Fruit fly (Drosophila melanogaster) whole organism, embryonic: Measurements from ENCODE around the gene Pcif1.
A peak's percentile ranks its signal among the peaks of the same experiment; 100 is the strongest.

Source experiments
- B-H2 ChIP-seq: fragments of 200-800 bp; sonication (Bioruptor generic); optimal IDR thresholded peaks from 2 replicates; lab custom pipeline; 2018; ENCODE audit warnings: missing biosample characterization, mild to moderate bottlenecking, missing genetic modification characterization
- C15 ChIP-seq: fragments of 200-800 bp; sonication (Bioruptor generic); IDR thresholded peaks from 3 replicates; pipeline ENCODE4 v1.3.6; 2022; ENCODE audit warnings: missing biosample characterization, missing genetic modification characterization
- CG10267 ChIP-seq: fragments of 200-800 bp; sonication (Bioruptor generic); optimal IDR thresholded peaks from 2 replicates; lab custom pipeline; 2018; ENCODE audit warnings: missing biosample characterization, mild to moderate bottlenecking, missing genetic modification characterization, moderate library complexity
- CG10979 ChIP-seq: fragments of 200-800 bp; sonication (Bioruptor generic); optimal IDR thresholded peaks from 2 replicates; lab custom pipeline; 2018; ENCODE audit warnings: missing biosample characterization, mild to moderate bottlenecking, missing genetic modification characterization, moderate library complexity
- CG12219 ChIP-seq: fragments of 200-800 bp; sonication (Bioruptor generic); optimal IDR thresholded peaks from 3 replicates; lab custom pipeline; 2018; ENCODE audit warnings: missing biosample characterization, mild to moderate bottlenecking, missing genetic modification characterization
- CG13775 ChIP-seq: fragments of 200-800 bp; sonication (Bioruptor generic); optimal IDR thresholded peaks from 3 replicates; lab custom pipeline; 2017; ENCODE audit warnings: missing biosample characterization, mild to moderate bottlenecking, missing genetic modification characterization
- CG14710 ChIP-seq: fragments of 200-800 bp; sonication (Bioruptor generic); optimal IDR thresholded peaks from 3 replicates; lab custom pipeline; 2019; ENCODE audit warnings: missing biosample characterization, mild to moderate bottlenecking, missing genetic modification characterization, moderate library complexity
- CG1603 ChIP-seq: fragments of 200-800 bp; sonication (Bioruptor generic); optimal IDR thresholded peaks from 2 replicates; lab custom pipeline; 2019; ENCODE audit warnings: missing biosample characterization, mild to moderate bottlenecking, missing genetic modification characterization, moderate library complexity
- CG30403 ChIP-seq: fragments of 200-800 bp; sonication (Bioruptor generic); optimal IDR thresholded peaks from 3 replicates; lab custom pipeline; 2016; ENCODE audit warnings: missing biosample characterization, missing genetic modification characterization
- CG3065 ChIP-seq: fragments of 200-800 bp; sonication (Bioruptor generic); optimal IDR thresholded peaks from 2 replicates; lab custom pipeline; 2016; ENCODE audit warnings: missing biosample characterization, missing genetic modification characterization
- CG32767 ChIP-seq: fragments of 200-800 bp; sonication (Bioruptor generic); IDR thresholded peaks from 2 replicates; pipeline ENCODE4 v1.3.6; 2022; ENCODE audit warnings: missing biosample characterization, missing genetic modification characterization
- CG33557 ChIP-seq: fragments of 200-800 bp; sonication (Bioruptor generic); optimal IDR thresholded peaks from 2 replicates; lab custom pipeline; 2019; ENCODE audit warnings: missing biosample characterization, mild to moderate bottlenecking, missing genetic modification characterization, moderate library complexity
- CG34376 ChIP-seq: fragments of 200-800 bp; sonication (Bioruptor generic); optimal IDR thresholded peaks from 2 replicates; lab custom pipeline; 2018; ENCODE audit warnings: missing biosample characterization, mild to moderate bottlenecking, missing genetic modification characterization
- CG4328 ChIP-seq: fragments of 200-800 bp; sonication (Bioruptor generic); optimal IDR thresholded peaks from 3 replicates; lab custom pipeline; 2017; ENCODE audit warnings: missing biosample characterization, missing genetic modification reagents, missing genetic modification characterization
- CG6813 ChIP-seq: fragments of 200-800 bp; sonication (Bioruptor generic); optimal IDR thresholded peaks from 2 replicates; lab custom pipeline; 2017; ENCODE audit warnings: missing biosample characterization, missing genetic modification characterization, mild to moderate bottlenecking, moderate library complexity, missing genetic modification reagents
- CG7271 ChIP-seq: fragments of 200-800 bp; sonication (Bioruptor generic); optimal IDR thresholded peaks from 2 replicates; lab custom pipeline; 2018; ENCODE audit warnings: missing biosample characterization, mild to moderate bottlenecking, missing genetic modification characterization, moderate library complexity
- CG8388 ChIP-seq: fragments of 200-800 bp; sonication (Bioruptor generic); optimal IDR thresholded peaks from 2 replicates; lab custom pipeline; 2019; ENCODE audit warnings: missing biosample characterization, mild to moderate bottlenecking, missing genetic modification characterization, moderate library complexity
- CG9727 ChIP-seq: fragments of 200-800 bp; sonication (Bioruptor generic); optimal IDR thresholded peaks from 3 replicates; lab custom pipeline; 2017; ENCODE audit warnings: missing biosample characterization, mild to moderate bottlenecking, missing genetic modification characterization
- CoRest ChIP-seq: fragments of 200-800 bp; sonication (Bioruptor generic); optimal IDR thresholded peaks from 3 replicates; lab custom pipeline; 2018; ENCODE audit warnings: missing biosample characterization, mild to moderate bottlenecking, missing genetic modification characterization, moderate library complexity
- D19B ChIP-seq: fragments of 200-800 bp; sonication (Bioruptor generic); optimal IDR thresholded peaks from 2 replicates; lab custom pipeline; 2017; ENCODE audit warnings: missing biosample characterization, mild to moderate bottlenecking, missing genetic modification characterization
- Eip74EF ChIP-seq, 2 experiments: fragments of 200-800 bp in 1 of 2; fragments of >200 bp in 1 of 2; sonication (Bioruptor generic) in 1 of 2; optimal IDR thresholded peaks; 2 replicates each; lab custom pipeline; 2017 to 2019; ENCODE audit warnings: missing biosample characterization in 2 of 2, missing genetic modification characterization in 2 of 2, mild to moderate bottlenecking in 1 of 2, moderate library complexity in 1 of 2
- Ets65A ChIP-seq: fragments of 200-800 bp; sonication (Bioruptor generic); peaks from one replicate; lab custom pipeline; 2016; ENCODE audit warnings: missing biosample characterization, missing genetic modification characterization
- Gsc ChIP-seq: fragments of 200-800 bp; sonication (Bioruptor generic); IDR thresholded peaks from 2 replicates; pipeline ENCODE4 v1.3.6; 2022; ENCODE audit warnings: missing biosample characterization, missing genetic modification characterization
- HLHmδ ChIP-seq: fragments of 200-800 bp; sonication (Bioruptor generic); optimal IDR thresholded peaks from 2 replicates; lab custom pipeline; 2018; ENCODE audit warnings: missing biosample characterization, mild to moderate bottlenecking, missing genetic modification characterization, moderate library complexity
- Kr ChIP-seq: fragments of 200-800 bp; sonication (Bioruptor generic); optimal IDR thresholded peaks from 2 replicates; lab custom pipeline; 2017; ENCODE audit warnings: missing biosample characterization, mild to moderate bottlenecking, missing genetic modification characterization
- Max ChIP-seq: fragments of 200-800 bp; sonication (Bioruptor generic); optimal IDR thresholded peaks from 2 replicates; lab custom pipeline; 2016; ENCODE audit warnings: missing biosample characterization, mild to moderate bottlenecking, missing genetic modification characterization
- Mrtf ChIP-seq: fragments of 200-800 bp; sonication (Bioruptor generic); IDR thresholded peaks from 3 replicates; pipeline ENCODE4 v1.3.6; 2022; ENCODE audit warnings: missing biosample characterization, missing genetic modification characterization
- Nf-YA ChIP-seq: fragments of 200-800 bp; sonication (Bioruptor generic); IDR thresholded peaks from 2 replicates; pipeline ENCODE4 v1.3.6; 2022; ENCODE audit warnings: missing biosample characterization, missing genetic modification characterization
- Nf-YB ChIP-seq: fragments of 200-800 bp; sonication (Bioruptor generic); optimal IDR thresholded peaks from 3 replicates; lab custom pipeline; 2019; ENCODE audit warnings: missing biosample characterization, mild to moderate bottlenecking, missing genetic modification characterization, moderate library complexity
- Nf-YC ChIP-seq: fragments of 200-800 bp; optimal IDR thresholded peaks from 3 replicates; lab custom pipeline; 2019; ENCODE audit warnings: missing biosample characterization, mild to moderate bottlenecking, missing genetic modification characterization, moderate library complexity
- Ssrp ChIP-seq: fragments of 200-800 bp; sonication (Bioruptor generic); optimal IDR thresholded peaks from 2 replicates; lab custom pipeline; 2018; ENCODE audit warnings: missing biosample characterization, mild to moderate bottlenecking, missing genetic modification characterization, moderate library complexity
- ato ChIP-seq: fragments of 200-800 bp; sonication (Bioruptor generic); IDR thresholded peaks from 2 replicates; pipeline ENCODE4 v1.3.6; 2022; ENCODE audit warnings: missing biosample characterization, missing genetic modification characterization; ENCODE audit not compliant: partially characterized antibody
- bigmax ChIP-seq: fragments of 200-800 bp; sonication (Bioruptor generic); optimal IDR thresholded peaks from 2 replicates; lab custom pipeline; 2018; ENCODE audit warnings: missing biosample characterization, mild to moderate bottlenecking, missing genetic modification characterization
- chm ChIP-seq: fragments of 200-800 bp; sonication (Bioruptor generic); IDR thresholded peaks from 2 replicates; pipeline ENCODE4 v1.3.6; 2022; ENCODE audit warnings: missing biosample characterization, missing genetic modification characterization
- ci ChIP-seq: fragments of 200-800 bp; sonication (Bioruptor generic); IDR thresholded peaks from 3 replicates; pipeline ENCODE4 v1.3.6; 2022; ENCODE audit warnings: missing biosample characterization, missing genetic modification characterization
- danr ChIP-seq: fragments of 200-800 bp; sonication (Bioruptor generic); IDR thresholded peaks from 2 replicates; pipeline ENCODE4 v1.3.6; 2022; ENCODE audit warnings: missing biosample characterization, missing genetic modification characterization
- fd64A ChIP-seq: fragments of 200-800 bp; sonication (Bioruptor generic); optimal IDR thresholded peaks from 3 replicates; lab custom pipeline; 2018; ENCODE audit warnings: missing biosample characterization, mild to moderate bottlenecking, missing genetic modification characterization
- insv ChIP-seq, 2 experiments: fragments of 200-800 bp; sonication (Bioruptor generic); optimal IDR thresholded peaks; 3 replicates each; lab custom pipeline; 2016 to 2018; ENCODE audit warnings: missing biosample characterization in 2 of 2, missing genetic modification characterization in 2 of 2
- kni ChIP-seq: fragments of 200-800 bp; sonication (Bioruptor generic); optimal IDR thresholded peaks from 3 replicates; lab custom pipeline; 2017; ENCODE audit warnings: mild to moderate bottlenecking, missing biosample characterization, missing genetic modification reagents, missing genetic modification characterization
- lilli ChIP-seq: fragments of 200-800 bp; sonication (Bioruptor generic); optimal IDR thresholded peaks from 3 replicates; lab custom pipeline; 2016; ENCODE audit warnings: missing biosample characterization, missing genetic modification characterization
- otp ChIP-seq: fragments of 200-800 bp; sonication (Bioruptor generic); IDR thresholded peaks from 3 replicates; pipeline ENCODE4, ENCODE4 v1.3.6; 2022; ENCODE audit warnings: missing biosample characterization, missing genetic modification characterization
- phol ChIP-seq: fragments of 200-800 bp; sonication (Bioruptor generic); optimal IDR thresholded peaks from 3 replicates; lab custom pipeline; 2018; ENCODE audit warnings: missing biosample characterization, mild to moderate bottlenecking, missing genetic modification characterization, moderate library complexity
- prd ChIP-seq, 3 experiments: fragments of >200 bp in 2 of 3; fragments of 200-800 bp in 1 of 3; sonication (Bioruptor generic) in 1 of 3; optimal IDR thresholded peaks in 2 of 3; IDR thresholded peaks in 1 of 3; 2 replicates in 2 of 3; 3 replicates in 1 of 3; pipeline versions ENCODE4 v1.3.6 to Lab custom; 2017 to 2022; ENCODE audit warnings: missing biosample characterization in 1 of 3, missing genetic modification characterization in 1 of 3
- seq ChIP-seq: fragments of 200-800 bp; sonication (Bioruptor generic); IDR thresholded peaks from 2 replicates; pipeline ENCODE4 v1.3.6; 2022; ENCODE audit warnings: missing biosample characterization, missing genetic modification characterization
- so ChIP-seq: fragments of 200-800 bp; sonication (Bioruptor generic); IDR thresholded peaks from 3 replicates; pipeline ENCODE4 v1.3.6; 2022; ENCODE audit warnings: missing biosample characterization, missing genetic modification characterization
- tll ChIP-seq, 2 experiments: fragments of 200-800 bp in 1 of 2; fragments of >200 bp in 1 of 2; sonication (Bioruptor generic) in 1 of 2; optimal IDR thresholded peaks; 2 replicates each; lab custom pipeline; 2017 to 2019; ENCODE audit warnings: missing biosample characterization in 2 of 2, missing genetic modification characterization in 2 of 2, mild to moderate bottlenecking in 1 of 2, moderate library complexity in 1 of 2
- ttk ChIP-seq: fragments of 200-800 bp; sonication (Bioruptor generic); IDR thresholded peaks from 2 replicates; pipeline ENCODE4 v2.1.2; 2022; ENCODE audit warnings: missing biosample characterization, missing genetic modification characterization
- wek ChIP-seq: fragments of 200-800 bp; sonication (Bioruptor generic); optimal IDR thresholded peaks from 3 replicates; lab custom pipeline; 2018; ENCODE audit warnings: missing biosample characterization, mild to moderate bottlenecking, missing genetic modification characterization, moderate library complexity
- zen ChIP-seq: fragments of 200-800 bp; sonication (Bioruptor generic); optimal IDR thresholded peaks from 3 replicates; lab custom pipeline; 2018; ENCODE audit warnings: missing biosample characterization, mild to moderate bottlenecking, missing genetic modification characterization, moderate library complexity

Pcif1 gene

dm6 chr3L:20792693-20793092 is 6.7 kb upstream of the Pcif1 start, which contains the start of gene Six4 (continued):
- TF ChIP-seq zen (tag; lab: Kevin White, UChicago) (peak; percentile 28), ci (GFP tag; lab: Robert Waterston, UW) (peak; percentile 59; the same call in 2 of the 3 replicates), CG10267 (tag; lab: Kevin White, UChicago) (peak; percentile 12), CG33557 (GFP tag; lab: Kevin White, UChicago) (peak; percentile 63), D19B (GFP tag; lab: Kevin White, UChicago) (no peak), seq (peak; percentile 89), insv (GFP tag; optimal IDR thresholded peaks at IDR 0.05; lab: Kevin White, UChicago) (peak in 1 of 2 experiments; percentile 21), HLHmδ (peak; percentile 96), Max (GFP tag; lab: Kevin White, UChicago) (no peak), CG4328 (GFP tag; lab: Kevin White, UChicago) (peak; percentile 7), prd (optimal IDR thresholded peaks at IDR 0.05; lab: Kevin White, UChicago) (no peak), prd (GFP tag; IDR thresholded peaks at IDR 0.05; lab: Robert Waterston, UW) (0 out of 3 replicates have a peak, but pooled peaks have one; percentile 28), C15 (GFP tag; lab: Robert Waterston, UW) (no peak), fd64A (GFP tag; lab: Kevin White, UChicago) (peak; percentile 43), kni (peak; percentile 54), Nf-YB (GFP tag; lab: Kevin White, UChicago) (peak; percentile 95), phol (tag; lab: Kevin White, UChicago) (peak; percentile 56), Nf-YA (GFP tag; lab: Robert Waterston, UW) (0 out of 2 replicates have a peak, but pooled peaks have one; percentile 44), CoRest (tag; lab: Kevin White, UChicago) (peak; percentile 5), chm (GFP tag; lab: Robert Waterston, UW) (peak; percentile 62), CG3065 (GFP tag; lab: Kevin White, UChicago) (peak; percentile 97), ttk (GFP tag; lab: Robert Waterston, UW) (0 out of 2 replicates have a peak, but pooled peaks have one; percentile 50), CG8388 (GFP tag; lab: Kevin White, UChicago) (peak; percentile 27), Ssrp (tag; lab: Kevin White, UChicago) (no peak), CG12219 (peak; percentile 15), CG14710 (tag; lab: Kevin White, UChicago) (peak; percentile 24), CG10979 (peak; percentile 13), CG7271 (peak; percentile 72), ato (no peak), CG6813 (peak; percentile 49), tll (GFP tag; optimal IDR thresholded peaks at IDR 0.05; lab: Kevin White, UChicago) (peak in 1 of 2 experiments; percentile 2), danr (GFP tag; lab: Robert Waterston, UW) (no peak), Ets65A (GFP tag; lab: Kevin White, UChicago) (peak; percentile 41), Eip74EF (GFP tag; optimal IDR thresholded peaks at IDR 0.05; lab: Kevin White, UChicago) (no peak), CG34376 (GFP tag; lab: Kevin White, UChicago) (no peak), CG32767 (no peak), bigmax (GFP tag; lab: Kevin White, UChicago) (no peak), CG13775 (no peak), Mrtf (0 out of 3 replicates have a peak, but pooled peaks have one; percentile 34), otp (0 out of 3 replicates have a peak, but pooled peaks have one; percentile 18), Nf-YC (tag; lab: Kevin White, UChicago) (peak; percentile 94), wek (GFP tag; lab: Kevin White, UChicago) (peak; percentile 53), Gsc (GFP tag; lab: Robert Waterston, UW) (no peak), CG1603 (tag; lab: Kevin White, UChicago) (peak; percentile 5), CG30403 (GFP tag; lab: Kevin White, UChicago) (no peak), CG9727 (GFP tag; lab: Kevin White, UChicago) (peak; percentile 17), so (GFP tag; lab: Robert Waterston, UW) (peak; percentile 64; the same call in 1 of the 3 replicates), B-H2 (GFP tag; lab: Kevin White, UChicago) (no peak), Kr (peak; percentile 54), lilli (GFP tag; lab: Kevin White, UChicago) (no peak)
